Worm (Caenorhabditis elegans) whole organism, L1 larva: ENCODE data around the gene sgk-1.

ENCODE experiments used
- C16A3.4 ChIP-seq: fragments of 150-350 bp; optimal IDR thresholded peaks from 2 replicates; lab custom pipeline; 2014; ENCODE audit warnings: missing biosample characterization, missing genetic modification characterization
- Y116A8C.19 ChIP-seq: sonication (generic microtip); optimal IDR thresholded peaks from 2 replicates; lab custom pipeline; 2016; ENCODE audit warnings: missing compliant biosample characterization, missing genetic modification characterization, borderline replicate concordance
- aha-1 ChIP-seq: fragments of 150-350 bp; optimal IDR thresholded peaks from 2 replicates; lab custom pipeline; 2014; ENCODE audit warnings: missing biosample characterization, missing genetic modification characterization
- alr-1 ChIP-seq: fragments of 200-800 bp; sonication (Bioruptor generic); optimal IDR thresholded peaks from 2 replicates; lab custom pipeline; 2018; ENCODE audit warnings: borderline replicate concordance, mild to moderate bottlenecking, missing genetic modification characterization, missing compliant biosample characterization
- aly-2 ChIP-seq: fragments of 150-350 bp; optimal IDR thresholded peaks from 2 replicates; lab custom pipeline; 2014; ENCODE audit warnings: missing biosample characterization, missing genetic modification characterization
- ama-1 ChIP-seq: fragments of 150-350 bp; optimal IDR thresholded peaks from 2 replicates; lab custom pipeline; 2014
- blmp-1 ChIP-seq: fragments of 150-350 bp; optimal IDR thresholded peaks from 2 replicates; lab custom pipeline; 2014; ENCODE audit warnings: missing biosample characterization, missing genetic modification characterization
- ceh-63 ChIP-seq: fragments of 200-800 bp; sonication (Bioruptor generic); optimal IDR thresholded peaks from 2 replicates; lab custom pipeline; 2018; ENCODE audit warnings: mild to moderate bottlenecking, missing genetic modification characterization, missing compliant biosample characterization
- ceh-88 ChIP-seq: fragments of 200-800 bp; sonication (Bioruptor generic); IDR thresholded peaks from 2 replicates; pipeline ENCODE4 v1.3.6; 2022; ENCODE audit warnings: missing genetic modification characterization, missing compliant biosample characterization
- ces-1 ChIP-seq: fragments of 150-350 bp; optimal IDR thresholded peaks from 2 replicates; lab custom pipeline; 2014; ENCODE audit warnings: missing biosample characterization, missing genetic modification reagents, missing genetic modification characterization
- egl-13 ChIP-seq: sonication (generic microtip); optimal IDR thresholded peaks from 2 replicates; lab custom pipeline; 2016; ENCODE audit warnings: missing genotype, missing genetic modification reagents, missing genetic modification characterization, missing compliant biosample characterization
- egl-27 ChIP-seq, 2 experiments: fragments of 150-350 bp in 1 of 2; sonication (generic microtip); optimal IDR thresholded peaks; 3 replicates each; lab custom pipeline; 2017 to 2018; ENCODE audit warnings: missing biosample characterization in 2 of 2, missing genetic modification characterization in 2 of 2, missing genetic modification reagents in 2 of 2
- ets-5 ChIP-seq: fragments of 200-800 bp; sonication (Bioruptor generic); IDR thresholded peaks from 2 replicates; pipeline ENCODE4 v1.3.6; 2022; ENCODE audit warnings: missing genetic modification characterization, missing compliant biosample characterization
- fkh-10 ChIP-seq: sonication (generic microtip); optimal IDR thresholded peaks from 2 replicates; lab custom pipeline; 2017; ENCODE audit warnings: missing biosample characterization, missing genetic modification reagents, missing genetic modification characterization
- fkh-8 ChIP-seq: sonication (generic microtip); optimal IDR thresholded peaks from 2 replicates; lab custom pipeline; 2016; ENCODE audit warnings: mild to moderate bottlenecking, missing genetic modification characterization, missing compliant biosample characterization
- fos-1 ChIP-seq: fragments of 150-350 bp; optimal IDR thresholded peaks from 2 replicates; lab custom pipeline; 2014; ENCODE audit warnings: missing biosample characterization, missing genetic modification characterization
- isw-1 ChIP-seq: fragments of 200-800 bp; sonication (Bioruptor generic); IDR thresholded peaks from 2 replicates; pipeline ENCODE4 v1.3.6; 2022; ENCODE audit warnings: missing genetic modification characterization, missing compliant biosample characterization
- jun-1 ChIP-seq: fragments of 150-350 bp; optimal IDR thresholded peaks from 2 replicates; lab custom pipeline; 2014; ENCODE audit warnings: missing biosample characterization, missing genetic modification reagents, missing genetic modification characterization
- lin-13 ChIP-seq: fragments of 150-350 bp; optimal IDR thresholded peaks from 2 replicates; lab custom pipeline; 2014; ENCODE audit warnings: missing biosample characterization, missing genetic modification reagents, missing genetic modification characterization
- lin-15B ChIP-seq: fragments of 150-350 bp; sonication (generic microtip); optimal IDR thresholded peaks from 3 replicates; lab custom pipeline; 2014; ENCODE audit warnings: missing biosample characterization, missing genetic modification characterization
- lin-35 ChIP-seq, 2 experiments: fragments of 150-350 bp; optimal IDR thresholded peaks; 2 replicates each; lab custom pipeline; 2014; ENCODE audit warnings: missing biosample characterization in 2 of 2, missing genetic modification characterization in 2 of 2, missing genetic modification reagents in 2 of 2
- lir-3 ChIP-seq: sonication (generic microtip); optimal IDR thresholded peaks from 2 replicates; lab custom pipeline; 2016; ENCODE audit warnings: mild to moderate bottlenecking, missing genetic modification characterization, moderate library complexity, missing compliant biosample characterization; ENCODE audit not compliant: poor library complexity
- mab-9 ChIP-seq: fragments of 200-800 bp; sonication (Bioruptor generic); IDR thresholded peaks from 2 replicates; pipeline ENCODE4 v1.3.6; 2022; ENCODE audit warnings: missing genetic modification reagents, missing genetic modification characterization, missing compliant biosample characterization
- mdl-1 ChIP-seq, 2 experiments: fragments of 150-350 bp; optimal IDR thresholded peaks; 2 replicates each; lab custom pipeline; 2014 to 2017; ENCODE audit warnings: missing biosample characterization in 2 of 2, missing genetic modification characterization in 2 of 2, inconsistent platforms in 1 of 2
- mef-2 ChIP-seq: fragments of 150-350 bp; optimal IDR thresholded peaks from 2 replicates; lab custom pipeline; 2014; ENCODE audit warnings: missing biosample characterization, missing genetic modification characterization
- nhr-12 ChIP-seq: sonication (generic microtip); optimal IDR thresholded peaks from 2 replicates; lab custom pipeline; 2017; ENCODE audit warnings: missing biosample characterization, missing genetic modification characterization
- nhr-20 ChIP-seq: sonication (generic microtip); optimal IDR thresholded peaks from 2 replicates; lab custom pipeline; 2016; ENCODE audit warnings: mild to moderate bottlenecking, missing genetic modification characterization, missing compliant biosample characterization
- nhr-71 ChIP-seq: sonication (generic microtip); optimal IDR thresholded peaks from 2 replicates; lab custom pipeline; 2016; ENCODE audit warnings: mild to moderate bottlenecking, missing genetic modification characterization, moderate library complexity, missing compliant biosample characterization
- nhr-76 ChIP-seq: sonication (generic microtip); optimal IDR thresholded peaks from 2 replicates; lab custom pipeline; 2017; ENCODE audit warnings: missing biosample characterization, missing genetic modification characterization
- nhr-85 ChIP-seq: sonication (generic microtip); peaks from one replicate; lab custom pipeline; 2016; ENCODE audit warnings: missing genetic modification characterization, inconsistent platforms, missing compliant biosample characterization
- nhr-90 ChIP-seq: sonication (generic microtip); optimal IDR thresholded peaks from 2 replicates; lab custom pipeline; 2016; ENCODE audit warnings: mild to moderate bottlenecking, missing genetic modification characterization, missing compliant biosample characterization; ENCODE audit not compliant: poor library complexity
- pag-3 ChIP-seq: sonication (generic microtip); optimal IDR thresholded peaks from 2 replicates; lab custom pipeline; 2017; ENCODE audit warnings: missing genetic modification characterization, mild to moderate bottlenecking, missing compliant biosample characterization, antibody characterized with exemption, borderline replicate concordance; ENCODE audit not compliant: insufficient read depth
- pqm-1 ChIP-seq: sonication (generic microtip); optimal IDR thresholded peaks from 3 replicates; lab custom pipeline; 2017; ENCODE audit warnings: missing biosample characterization, missing genetic modification characterization
- rnt-1 ChIP-seq: sonication (generic microtip); optimal IDR thresholded peaks from 2 replicates; lab custom pipeline; 2016; ENCODE audit warnings: mild to moderate bottlenecking, missing genetic modification characterization, moderate library complexity, missing compliant biosample characterization
- snpc-4 ChIP-seq: fragments of 150-350 bp; optimal IDR thresholded peaks from 2 replicates; lab custom pipeline; 2014; ENCODE audit warnings: missing biosample characterization, missing genetic modification characterization
- snu-23 ChIP-seq: sonication (generic microtip); optimal IDR thresholded peaks from 2 replicates; lab custom pipeline; 2016; ENCODE audit warnings: missing genetic modification characterization, missing compliant biosample characterization
- sox-4 ChIP-seq: sonication (generic microtip); optimal IDR thresholded peaks from 2 replicates; lab custom pipeline; 2016; ENCODE audit warnings: missing genetic modification characterization, missing compliant biosample characterization
- tbx-2 ChIP-seq: sonication (generic microtip); optimal IDR thresholded peaks from 2 replicates; lab custom pipeline; 2016; ENCODE audit warnings: missing genetic modification characterization, missing compliant biosample characterization
- tlp-1 ChIP-seq: fragments of 150-350 bp; optimal IDR thresholded peaks from 2 replicates; lab custom pipeline; 2014; ENCODE audit warnings: missing biosample characterization, missing genetic modification characterization
- unc-86 ChIP-seq: sonication (generic microtip); optimal IDR thresholded peaks from 2 replicates; lab custom pipeline; 2016; ENCODE audit warnings: missing genetic modification characterization, missing compliant biosample characterization
- vab-15 ChIP-seq: sonication (generic microtip); optimal IDR thresholded peaks from 2 replicates; lab custom pipeline; 2017; ENCODE audit warnings: missing genotype, mild to moderate bottlenecking, missing genetic modification characterization, missing compliant biosample characterization
- xbp-1 ChIP-seq: sonication (generic microtip); optimal IDR thresholded peaks from 2 replicates; lab custom pipeline; 2016; ENCODE audit warnings: missing genetic modification characterization, missing compliant biosample characterization
- zag-1 ChIP-seq: fragments of 150-350 bp; optimal IDR thresholded peaks from 2 replicates; lab custom pipeline; 2014; ENCODE audit warnings: missing biosample characterization, missing genetic modification characterization
- zip-4 ChIP-seq: fragments of 200-800 bp; sonication (Bioruptor generic); optimal IDR thresholded peaks from 2 replicates; lab custom pipeline; 2018; ENCODE audit warnings: mild to moderate bottlenecking, missing genetic modification characterization, moderate library complexity, missing compliant biosample characterization

The sgk-1 gene

DNA sequence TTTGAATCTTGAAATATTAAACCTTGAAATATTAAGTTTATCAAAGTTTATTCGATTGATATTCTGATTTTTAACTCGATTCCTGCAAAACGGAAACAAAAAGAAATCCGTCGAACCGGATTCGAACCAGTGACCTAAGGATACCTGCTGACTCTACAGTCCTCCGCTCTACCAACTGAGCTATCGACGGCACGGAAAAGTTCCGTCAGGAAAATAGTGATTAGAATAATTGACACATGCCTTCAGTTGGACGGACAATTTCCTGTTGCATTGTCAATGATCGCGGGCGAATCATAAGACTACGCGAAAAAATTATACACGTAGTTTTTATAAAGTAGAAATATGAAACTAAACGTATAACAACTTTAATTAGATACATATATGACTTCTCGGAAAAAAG is 52.8 kb downstream of the sgk-1 start:
- no peak for TF ChIP-seq rnt-1
- TF ChIP-seq aha-1 (tag; lab: Kevin White, UChicago), result no peak
- no peak for TF ChIP-seq snpc-4
- TF ChIP-seq zag-1 (tag; lab: Kevin White, UChicago), result no peak
- TF ChIP-seq mdl-1 (tag; optimal IDR thresholded peaks at IDR 0.05; lab: Kevin White, UChicago), result no peak
- TF ChIP-seq xbp-1 (tag; lab: Kevin White, UChicago), result no peak
- TF ChIP-seq ama-1 (lab: Kevin White, UChicago), result no peak
- TF ChIP-seq alr-1 (tag; lab: Kevin White, UChicago), result no peak
- TF ChIP-seq jun-1 (tag; lab: Kevin White, UChicago), result no peak
- TF ChIP-seq lin-15B (tag; lab: Kevin White, UChicago), result no peak
- no peak for TF ChIP-seq nhr-20 (tag; lab: Kevin White, UChicago)
- TF ChIP-seq zip-4, result no peak
- TF ChIP-seq aly-2 (tag; lab: Kevin White, UChicago), result no peak
- no peak for TF ChIP-seq blmp-1 (tag; lab: Kevin White, UChicago)
- TF ChIP-seq nhr-90, result no peak
- TF ChIP-seq egl-13 (tag; lab: Kevin White, UChicago), result no peak

DNA sequence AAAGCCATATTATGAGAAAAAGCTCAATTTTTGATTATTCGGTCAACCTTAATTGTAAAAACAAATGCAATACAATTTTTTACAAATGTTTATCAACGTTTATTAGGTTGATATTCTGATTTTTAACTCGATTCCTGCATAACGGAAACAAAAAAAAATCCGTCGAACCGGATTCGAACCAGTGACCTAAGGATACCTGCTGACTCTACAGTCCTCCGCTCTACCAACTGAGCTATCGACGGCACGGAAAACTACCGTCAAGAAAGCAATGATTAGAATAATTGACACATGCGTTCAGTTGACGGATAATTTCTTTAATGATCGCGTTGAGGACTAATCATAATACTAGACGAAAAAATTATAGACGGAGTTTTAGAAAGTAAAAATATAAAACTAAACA is 53.3 kb downstream of the sgk-1 start:
- TF ChIP-seq tbx-2 (tag; lab: Kevin White, UChicago), result no peak
- no peak for TF ChIP-seq mef-2 (tag; lab: Kevin White, UChicago)
- TF ChIP-seq pag-3 (tag; lab: Kevin White, UChicago), result no peak
- TF ChIP-seq fos-1 (tag; lab: Kevin White, UChicago), result no peak
- TF ChIP-seq ces-1 (GFP tag; lab: Kevin White, UChicago), result no peak
- no peak for TF ChIP-seq snu-23 (GFP tag; lab: Kevin White, UChicago)
- no peak for TF ChIP-seq mdl-1 (tag; optimal IDR thresholded peaks at IDR 0.05; lab: Kevin White, UChicago)
- TF ChIP-seq zip-4, result no peak
- no peak for TF ChIP-seq nhr-90
- TF ChIP-seq blmp-1 (tag; lab: Kevin White, UChicago), result no peak
- no peak for TF ChIP-seq sox-4
- TF ChIP-seq nhr-71 (tag; lab: Kevin White, UChicago), result no peak
- TF ChIP-seq tlp-1 (tag; lab: Kevin White, UChicago), result no peak
- TF ChIP-seq, all 84 proteins: peak for 0

DNA sequence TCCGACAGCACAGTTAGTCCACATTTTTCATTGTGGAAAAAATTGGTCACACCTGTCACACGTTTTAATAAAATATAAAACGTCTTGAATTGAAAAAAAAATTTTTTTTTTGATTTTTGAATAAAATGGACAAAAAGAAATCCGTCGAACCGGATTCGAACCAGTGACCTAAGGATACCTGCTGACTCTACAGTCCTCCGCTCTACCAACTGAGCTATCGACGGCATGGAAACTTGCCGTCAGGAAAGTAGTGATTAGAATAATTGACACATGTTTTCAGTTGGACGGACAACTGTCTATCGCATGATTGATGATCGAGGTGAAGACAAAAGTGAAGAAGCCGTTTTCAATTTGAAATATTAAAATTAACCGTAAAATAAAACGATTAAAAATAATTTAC is 53.8 kb downstream of the sgk-1 start:
- TF ChIP-seq vab-15, result no peak
- no peak for TF ChIP-seq lir-3
- TF ChIP-seq egl-13 (tag; lab: Kevin White, UChicago), result no peak
- no peak for TF ChIP-seq mdl-1 (tag; optimal IDR thresholded peaks at IDR 0.05; lab: Kevin White, UChicago)
- no peak for TF ChIP-seq ces-1 (GFP tag; lab: Kevin White, UChicago)
- TF ChIP-seq fkh-10 (GFP tag; lab: Kevin White, UChicago), result no peak

DNA sequence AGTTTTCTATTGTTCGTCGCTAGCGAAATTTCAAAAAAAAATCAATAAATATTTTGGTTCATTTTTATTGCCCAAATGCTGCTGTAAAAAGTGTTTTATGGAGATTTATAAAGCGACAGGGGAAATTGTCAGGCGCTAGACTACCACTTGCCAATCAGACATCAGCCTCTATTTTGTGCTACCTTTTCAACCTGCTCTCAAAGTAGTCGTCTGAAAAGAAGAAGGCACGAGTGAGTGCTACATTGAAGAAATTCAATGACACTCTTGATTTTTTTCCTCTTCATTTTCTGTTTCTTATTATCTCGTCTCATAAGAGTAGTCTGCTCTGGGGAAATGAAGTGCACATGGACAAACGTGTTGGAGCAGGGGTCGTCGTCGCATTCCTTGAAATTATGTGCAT is 56.0 kb downstream of the sgk-1 start:
- peak; percentile 79 for TF ChIP-seq fkh-8 (tag; lab: Kevin White, UChicago)
- peak; percentile 33 for TF ChIP-seq blmp-1 (tag; lab: Kevin White, UChicago)
- peak; percentile 74 for TF ChIP-seq snpc-4
- TF ChIP-seq lin-13 (GFP tag; lab: Kevin White, UChicago), result peak; percentile 32
- TF ChIP-seq lin-35 (GFP tag; optimal IDR thresholded peaks at IDR 0.05; lab: Kevin White, UChicago), result peak in 1 of 2 experiments; percentile 71
- TF ChIP-seq ets-5 (GFP tag; lab: Robert Waterston, UW), result no peak
- no peak for TF ChIP-seq pag-3 (tag; lab: Kevin White, UChicago)
- TF ChIP-seq egl-27 (tag; optimal IDR thresholded peaks at IDR 0.05; lab: Kevin White, UChicago), result no peak
- no peak for TF ChIP-seq alr-1 (tag; lab: Kevin White, UChicago)
- no peak for TF ChIP-seq ces-1 (GFP tag; lab: Kevin White, UChicago)
- peak; percentile 81 for TF ChIP-seq C16A3.4 (tag; lab: Kevin White, UChicago)
- TF ChIP-seq nhr-20 (tag; lab: Kevin White, UChicago), result peak; percentile 73
- TF ChIP-seq vab-15, result peak; percentile 47
- TF ChIP-seq pqm-1 (tag; lab: Kevin White, UChicago), result no peak
- peak; percentile 37 for TF ChIP-seq rnt-1
- TF ChIP-seq tlp-1 (tag; lab: Kevin White, UChicago), result no peak
- 0 out of 2 replicates have a peak, but pooled peaks have one; percentile 63 for TF ChIP-seq mab-9
- TF ChIP-seq tbx-2 (tag; lab: Kevin White, UChicago), result peak; percentile 75
- no peak for TF ChIP-seq nhr-76 (tag; lab: Kevin White, UChicago)
- peak; percentile 43 for TF ChIP-seq zip-4
- TF ChIP-seq nhr-85 (tag; lab: Kevin White, UChicago), result peak; percentile 77
- TF ChIP-seq zag-1 (tag; lab: Kevin White, UChicago), result no peak
- peak; percentile 71 for TF ChIP-seq xbp-1 (tag; lab: Kevin White, UChicago)
- TF ChIP-seq nhr-12 (tag; lab: Kevin White, UChicago), result no peak
- peak; percentile 55 for TF ChIP-seq ceh-88 (GFP tag; lab: Robert Waterston, UW)
- TF ChIP-seq Y116A8C.19 (tag; lab: Kevin White, UChicago), result no peak
- peak; percentile 11 for TF ChIP-seq ceh-63 (GFP tag; lab: Kevin White, UChicago)
- peak; percentile 57 for TF ChIP-seq unc-86
- TF ChIP-seq isw-1 (GFP tag; lab: Robert Waterston, UW), result peak; percentile 26
- peak; percentile 6 for TF ChIP-seq aly-2 (tag; lab: Kevin White, UChicago)
